Fruit fly (Drosophila melanogaster): ENCODE results near the gene CG46466.

The CG46466 gene

DNA sequence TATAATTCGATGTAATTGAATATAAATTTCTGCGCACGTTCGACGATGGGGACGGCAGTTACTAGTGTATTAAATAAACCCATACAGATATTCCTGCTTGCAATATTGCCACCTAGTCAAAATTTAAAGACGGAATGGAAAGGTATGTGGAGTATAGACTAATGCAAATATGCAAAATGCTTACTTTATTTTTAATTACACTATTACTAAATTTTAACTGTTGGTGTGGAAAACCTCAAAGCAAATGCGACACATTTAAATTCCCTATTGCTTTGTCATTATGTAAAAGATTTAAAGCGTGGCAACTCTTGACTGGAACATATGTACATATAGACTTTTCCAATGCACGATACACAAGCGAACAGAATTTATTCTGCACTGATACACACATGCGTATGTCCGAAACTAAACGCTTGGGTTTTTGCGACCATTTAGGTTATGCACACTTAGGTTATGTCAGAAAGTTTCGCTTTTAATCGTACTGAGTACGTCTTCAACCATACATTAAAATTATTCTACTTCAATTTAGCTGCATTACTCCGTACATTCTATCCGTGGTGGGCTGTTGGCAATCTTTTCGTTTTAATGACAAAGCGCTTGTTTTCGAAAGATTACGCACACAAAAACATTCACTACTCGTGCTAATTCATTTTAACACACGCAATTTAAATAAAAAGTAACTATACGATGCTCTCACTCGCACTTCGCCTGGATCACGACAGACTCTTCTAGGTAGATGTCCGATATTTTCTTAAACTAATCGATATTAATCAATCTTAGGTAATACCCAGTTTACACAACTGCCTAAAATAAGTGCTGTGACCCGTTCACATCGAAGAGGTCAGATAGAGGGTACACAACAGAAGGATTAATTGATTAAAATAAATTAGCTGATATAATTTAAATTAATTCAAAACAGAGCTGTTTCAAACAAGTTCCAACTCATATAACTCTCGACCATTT is 2.8 kb downstream of the CG46466 start, which contains the start of gene gw (continued):
- TF ChIP-seq Dif (GFP tag; optimal IDR thresholded peaks at IDR 0.05; ENCODE audit: partially characterized antibody) = no peak
- peak; percentile 10 to 91 for TF ChIP-seq foxo (GFP tag; optimal IDR thresholded peaks at IDR 0.05)
- TF ChIP-seq ey (GFP tag; optimal IDR thresholded peaks at IDR 0.05) = peak; percentile 97
- TF ChIP-seq dsf (GFP tag; optimal IDR thresholded peaks at IDR 0.05; ENCODE audit: borderline replicate concordance) = peak; percentile 74
- TF ChIP-seq CG9705 (GFP tag; optimal IDR thresholded peaks at IDR 0.05) = peak; percentile 83
- peak; percentile 90 for TF ChIP-seq h (GFP tag; optimal IDR thresholded peaks at IDR 0.05)
- no peak for TF ChIP-seq CrebA (GFP tag; optimal IDR thresholded peaks at IDR 0.05; ENCODE audit: borderline replicate concordance)
- no peak for TF ChIP-seq dl (GFP tag; optimal IDR thresholded peaks at IDR 0.05; ENCODE audit: insufficient read depth in 1 of 2, partially characterized antibody in 2 of 2)
- peak; percentile 83 for TF ChIP-seq tai (GFP tag; optimal IDR thresholded peaks at IDR 0.05)
- no peak for TF ChIP-seq Abd-B (GFP tag; optimal IDR thresholded peaks at IDR 0.05)
- no peak for TF ChIP-seq Dfd (GFP tag; optimal IDR thresholded peaks at IDR 0.05)

DNA sequence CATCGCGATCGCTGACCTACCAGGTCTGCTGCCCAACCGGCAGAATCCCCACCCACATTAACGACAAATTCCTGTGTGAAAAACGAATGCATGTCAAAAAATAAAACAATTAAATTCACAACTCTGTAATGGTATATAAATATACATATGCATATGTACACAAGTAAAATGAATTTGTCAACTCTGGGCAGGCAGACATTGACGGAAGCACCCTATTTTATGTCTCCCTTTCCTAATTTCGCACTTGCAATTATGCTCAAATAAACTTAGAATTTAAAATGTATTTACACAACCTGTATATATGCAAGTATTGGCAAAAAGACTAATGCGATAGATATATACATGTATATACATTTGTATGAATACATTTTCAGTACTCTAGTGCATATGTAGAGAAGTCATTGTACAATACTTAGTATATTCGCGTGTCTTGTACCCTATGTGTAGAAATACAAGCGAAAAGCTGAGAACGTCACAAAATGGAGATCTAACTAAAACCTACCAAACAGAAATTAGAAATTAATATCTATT is 3.8 kb downstream of the CG46466 start:
- TF ChIP-seq Dif (GFP tag; optimal IDR thresholded peaks at IDR 0.05; ENCODE audit: partially characterized antibody) (no peak), h (GFP tag; optimal IDR thresholded peaks at IDR 0.05) (peak; percentile 7), sage (GFP tag; optimal IDR thresholded peaks at IDR 0.05) (peak; percentile 20)

DNA sequence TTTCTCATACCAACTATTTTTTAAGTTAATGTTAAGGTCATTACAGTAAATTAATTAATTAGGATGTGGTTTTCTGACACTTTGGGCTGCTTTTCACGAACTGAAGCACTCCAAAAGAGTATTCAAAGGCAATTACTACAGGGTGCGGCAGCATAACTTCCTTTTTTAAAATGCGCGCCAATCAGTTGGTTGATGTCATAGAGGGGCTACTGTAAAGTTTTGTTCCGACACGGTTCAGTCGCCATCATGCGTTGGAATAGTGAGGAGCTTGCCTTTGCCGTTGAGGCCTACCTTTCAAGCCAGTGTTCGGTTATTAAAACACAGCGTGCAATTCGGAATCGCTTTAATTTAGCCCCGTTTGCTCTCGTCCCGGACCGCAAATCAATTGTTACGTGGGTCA is 15.5 kb downstream of the CG46466 start:
- no peak for TF ChIP-seq Vsx2 (GFP tag; optimal IDR thresholded peaks at IDR 0.05; ENCODE audit: partially characterized antibody)
- TF ChIP-seq jim (GFP tag; optimal IDR thresholded peaks at IDR 0.05) = no peak
- TF ChIP-seq sv (GFP tag; optimal IDR thresholded peaks at IDR 0.05) = no peak
- TF ChIP-seq usp (GFP tag; optimal IDR thresholded peaks at IDR 0.05) = no peak
- no peak for TF ChIP-seq Sp1 (GFP tag; optimal IDR thresholded peaks at IDR 0.05)
- no peak for TF ChIP-seq dl (GFP tag; optimal IDR thresholded peaks at IDR 0.05; ENCODE audit: insufficient read depth in 1 of 2, partially characterized antibody in 2 of 2)
- TF ChIP-seq sage (GFP tag; optimal IDR thresholded peaks at IDR 0.05) = no peak
- no peak for TF ChIP-seq dsf (GFP tag; optimal IDR thresholded peaks at IDR 0.05; ENCODE audit: borderline replicate concordance)
- TF ChIP-seq Hr78 (GFP tag; optimal IDR thresholded peaks at IDR 0.05) = no peak
- TF ChIP-seq GATAd (GFP tag; optimal IDR thresholded peaks at IDR 0.05) = no peak
- no peak for TF ChIP-seq OdsH (GFP tag; optimal IDR thresholded peaks at IDR 0.05)
- TF ChIP-seq h (GFP tag; optimal IDR thresholded peaks at IDR 0.05) = no peak
- no peak for TF ChIP-seq Rel (GFP tag; optimal IDR thresholded peaks at IDR 0.05)
- TF ChIP-seq Rel (tag; optimal IDR thresholded peaks at IDR 0.05) = no peak

DNA sequence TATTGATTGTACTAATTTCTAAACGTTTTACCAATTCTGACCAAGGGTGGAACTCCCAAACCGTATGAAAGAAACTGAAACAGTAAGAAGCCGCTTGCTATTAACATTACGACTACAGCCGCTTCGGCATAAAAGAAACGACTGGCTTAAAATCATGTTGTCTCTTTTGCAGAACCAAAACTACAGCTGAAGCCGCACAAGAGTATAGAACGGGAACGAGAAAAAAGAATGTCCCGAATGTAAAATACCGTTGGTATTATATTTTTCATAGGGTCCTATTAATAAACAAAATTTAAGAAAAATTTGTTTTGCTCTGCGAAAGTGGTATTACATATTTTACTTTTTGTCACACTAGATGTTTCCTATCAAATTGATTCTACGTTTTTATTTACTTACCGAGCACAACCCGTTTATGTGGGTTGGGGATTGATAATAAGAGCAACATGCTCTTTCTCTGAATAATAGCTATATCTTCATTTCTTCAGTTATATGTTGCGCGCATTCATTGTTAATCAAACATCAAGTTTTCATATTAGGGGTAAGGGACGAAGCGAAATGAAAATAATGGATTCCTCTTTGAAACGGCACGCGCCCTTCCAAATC is 16.4 kb downstream of the CG46466 start, which contains the start of gene Ekar:
TSS of gene Ekar (minus strand) at position 143 of the 603 bp plus-strand sequence.
- TF ChIP-seq jim (GFP tag; optimal IDR thresholded peaks at IDR 0.05) (no peak), rgr (GFP tag; optimal IDR thresholded peaks at IDR 0.05) (no peak), fru (GFP tag; optimal IDR thresholded peaks at IDR 0.05) (no peak), Sp1 (GFP tag; optimal IDR thresholded peaks at IDR 0.05) (no peak), ey (GFP tag; optimal IDR thresholded peaks at IDR 0.05) (no peak), Abd-B (GFP tag; optimal IDR thresholded peaks at IDR 0.05) (no peak), GATAd (GFP tag; optimal IDR thresholded peaks at IDR 0.05) (no peak), usp (GFP tag; optimal IDR thresholded peaks at IDR 0.05) (no peak), CG9705 (GFP tag; optimal IDR thresholded peaks at IDR 0.05) (no peak), woc (GFP tag; optimal IDR thresholded peaks at IDR 0.05) (no peak), Myc (optimal IDR thresholded peaks at IDR 0.05) (no peak), Mio (GFP tag; optimal IDR thresholded peaks at IDR 0.05) (no peak)

DNA sequence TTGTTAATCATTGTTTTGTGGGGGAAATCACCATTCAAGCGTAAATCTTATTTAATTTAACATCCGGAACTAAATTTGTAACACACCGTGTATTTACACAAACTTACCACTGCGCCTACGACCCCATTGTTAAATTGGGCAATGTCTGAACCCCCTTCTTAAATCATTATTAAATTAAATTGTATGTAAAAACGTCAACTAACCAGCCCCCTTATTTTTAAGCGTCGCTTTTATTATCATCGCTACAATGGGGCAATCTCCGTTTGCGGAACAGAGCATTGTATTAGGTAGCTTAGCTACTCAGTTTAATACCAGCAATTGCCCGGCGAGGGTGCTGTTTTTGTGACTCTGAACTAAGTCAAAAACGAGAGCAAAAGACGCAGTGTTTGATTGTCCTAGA is 33.5 kb downstream of the CG46466 start, which contains the start of gene Gat:
TSS of gene Gat (plus strand) at position 301 of the 400 bp plus-strand sequence.
- no peak for TF ChIP-seq lola (GFP tag; optimal IDR thresholded peaks at IDR 0.05)
- no peak for TF ChIP-seq brk (GFP tag; optimal IDR thresholded peaks at IDR 0.05)
- TF ChIP-seq GATAd (GFP tag; optimal IDR thresholded peaks at IDR 0.05) = no peak
- no peak for TF ChIP-seq jim (GFP tag; optimal IDR thresholded peaks at IDR 0.05)
- no peak for TF ChIP-seq Jra (GFP tag; optimal IDR thresholded peaks at IDR 0.05)
- no peak for TF ChIP-seq Vsx2 (GFP tag; optimal IDR thresholded peaks at IDR 0.05; ENCODE audit: partially characterized antibody)
- no peak for TF ChIP-seq Abd-B (GFP tag; optimal IDR thresholded peaks at IDR 0.05)
- no peak for TF ChIP-seq sage (GFP tag; optimal IDR thresholded peaks at IDR 0.05)
- no peak for TF ChIP-seq Sp1 (GFP tag; optimal IDR thresholded peaks at IDR 0.05)
- TF ChIP-seq CG9705 (GFP tag; optimal IDR thresholded peaks at IDR 0.05) = no peak
- no peak for TF ChIP-seq N (GFP tag; optimal IDR thresholded peaks at IDR 0.05)
- no peak for TF ChIP-seq dmrt93B (GFP tag; optimal IDR thresholded peaks at IDR 0.05)
- no peak for TF ChIP-seq Dif (GFP tag; optimal IDR thresholded peaks at IDR 0.05; ENCODE audit: partially characterized antibody)

Data from whole organism, wandering third instar larva.